Fruit fly (Drosophila melanogaster) whole organism, embryonic: Measurements from ENCODE around the gene sima.
A peak's percentile ranks its signal among the peaks of the same experiment; 100 is the strongest.

Experiments used
- Aef1 ChIP-seq: fragments of 200-800 bp; sonication (Bioruptor generic); IDR thresholded peaks from 3 replicates; pipeline ENCODE4 v1.3.6; 2022; ENCODE audit warnings: missing biosample characterization, missing genetic modification characterization
- Atf3 ChIP-seq: fragments of 200-800 bp; sonication (Bioruptor generic); optimal IDR thresholded peaks from 3 replicates; lab custom pipeline; 2016; ENCODE audit warnings: missing biosample characterization, missing genetic modification characterization
- BEAF-32 ChIP-seq: fragments of 200-800 bp; sonication (Bioruptor generic); optimal IDR thresholded peaks from 3 replicates; lab custom pipeline; 2017; ENCODE audit warnings: missing biosample characterization, missing genetic modification characterization, mild to moderate bottlenecking, moderate library complexity, missing genetic modification reagents
- CG11456 ChIP-seq: fragments of 200-800 bp; sonication (Bioruptor generic); IDR thresholded peaks from 3 replicates; pipeline ENCODE4 v1.3.6; 2022; ENCODE audit warnings: missing biosample characterization, missing genetic modification characterization
- CG11504 ChIP-seq: fragments of 200-800 bp; sonication (Bioruptor generic); optimal IDR thresholded peaks from 3 replicates; lab custom pipeline; 2019; ENCODE audit warnings: missing biosample characterization, mild to moderate bottlenecking, missing genetic modification characterization, moderate library complexity
- CG11695 ChIP-seq: fragments of 200-800 bp; sonication (Bioruptor generic); IDR thresholded peaks from 3 replicates; pipeline ENCODE4 v1.3.6; 2022; ENCODE audit warnings: missing biosample characterization, missing genetic modification characterization
- CG12219 ChIP-seq: fragments of 200-800 bp; sonication (Bioruptor generic); optimal IDR thresholded peaks from 3 replicates; lab custom pipeline; 2018; ENCODE audit warnings: missing biosample characterization, mild to moderate bottlenecking, missing genetic modification characterization
- CG15514 ChIP-seq: fragments of 200-800 bp; sonication (Bioruptor generic); optimal IDR thresholded peaks from 3 replicates; lab custom pipeline; 2017; ENCODE audit warnings: missing biosample characterization, missing genetic modification characterization, mild to moderate bottlenecking, moderate library complexity, missing genetic modification reagents
- CG17829 ChIP-seq: fragments of 200-800 bp; optimal IDR thresholded peaks from 2 replicates; lab custom pipeline; 2019; ENCODE audit warnings: missing biosample characterization, mild to moderate bottlenecking, missing genetic modification characterization, moderate library complexity
- CG2120 ChIP-seq: fragments of 200-800 bp; sonication (Bioruptor generic); optimal IDR thresholded peaks from 3 replicates; lab custom pipeline; 2016; ENCODE audit warnings: missing biosample characterization, missing genetic modification characterization
- CG2889 ChIP-seq: fragments of 200-800 bp; sonication (Bioruptor generic); IDR thresholded peaks from 3 replicates; pipeline ENCODE4 v1.3.6; 2022; ENCODE audit warnings: missing biosample characterization, missing genetic modification characterization
- CG32772 ChIP-seq: fragments of 200-800 bp; sonication (Bioruptor generic); IDR thresholded peaks from 2 replicates; pipeline ENCODE4 v1.3.6; 2022; ENCODE audit warnings: missing biosample characterization, missing genetic modification characterization
- CG3838 ChIP-seq: fragments of 200-800 bp; sonication (Bioruptor generic); optimal IDR thresholded peaks from 3 replicates; lab custom pipeline; 2016; ENCODE audit warnings: missing biosample characterization, missing genetic modification characterization
- CG43689 ChIP-seq: fragments of 200-800 bp; sonication (Bioruptor generic); IDR thresholded peaks from 2 replicates; pipeline ENCODE4 v1.3.6; 2022; ENCODE audit warnings: missing biosample characterization, missing genetic modification characterization
- CG8478 ChIP-seq: fragments of >200 bp; optimal IDR thresholded peaks from 2 replicates; lab custom pipeline; 2018
- CG8924 ChIP-seq: fragments of 200-800 bp; optimal IDR thresholded peaks from 3 replicates; lab custom pipeline; 2019; ENCODE audit warnings: missing biosample characterization, mild to moderate bottlenecking, missing genetic modification characterization, moderate library complexity
- CHES-1-like ChIP-seq: fragments of 200-800 bp; sonication (Bioruptor generic); optimal IDR thresholded peaks from 2 replicates; lab custom pipeline; 2016; ENCODE audit warnings: missing biosample characterization, missing genetic modification characterization
- Dbx ChIP-seq: fragments of 200-800 bp; sonication (Bioruptor generic); IDR thresholded peaks from 3 replicates; pipeline ENCODE4 v1.3.6; 2022; ENCODE audit warnings: missing biosample characterization, missing genetic modification characterization
- Dll ChIP-seq: fragments of 200-800 bp; sonication (Bioruptor generic); IDR thresholded peaks from 4 replicates; pipeline ENCODE4 v1.3.6; 2022; ENCODE audit warnings: missing biosample characterization, missing genetic modification characterization; ENCODE audit not compliant: partially characterized antibody
- E2f1 ChIP-seq: fragments of 200-800 bp; sonication (Bioruptor generic); IDR thresholded peaks from 2 replicates; pipeline ENCODE4 v1.3.6; 2022; ENCODE audit warnings: missing biosample characterization, missing genetic modification characterization
- Hmr ChIP-seq: fragments of 200-800 bp; sonication (Bioruptor generic); optimal IDR thresholded peaks from 3 replicates; lab custom pipeline; 2017; ENCODE audit warnings: mild to moderate bottlenecking, missing biosample characterization, missing genetic modification reagents, missing genetic modification characterization
- Lim3 ChIP-seq: fragments of 200-800 bp; sonication (Bioruptor generic); IDR thresholded peaks from 2 replicates; pipeline ENCODE4 v1.3.6; 2022; ENCODE audit warnings: missing biosample characterization, missing genetic modification characterization
- MBD-R2 ChIP-seq: fragments of 200-800 bp; sonication (Bioruptor generic); IDR thresholded peaks from 2 replicates; pipeline ENCODE4 v1.3.6; 2022; ENCODE audit warnings: missing biosample characterization, missing genetic modification characterization
- MTF-1 ChIP-seq: fragments of 200-800 bp; sonication (Bioruptor generic); optimal IDR thresholded peaks from 2 replicates; lab custom pipeline; 2018; ENCODE audit warnings: missing biosample characterization, mild to moderate bottlenecking, missing genetic modification characterization, borderline replicate concordance
- Mes4 ChIP-seq: fragments of 200-800 bp; sonication (Bioruptor generic); optimal IDR thresholded peaks from 2 replicates; lab custom pipeline; 2016; ENCODE audit warnings: missing biosample characterization, missing genetic modification characterization
- Pdp1 ChIP-seq, 2 experiments: fragments of 200-800 bp; sonication (Bioruptor generic); optimal IDR thresholded peaks; 3 replicates each; lab custom pipeline; 2016; ENCODE audit warnings: missing biosample characterization in 2 of 2, missing genetic modification characterization in 2 of 2, mild to moderate bottlenecking in 1 of 2, moderate library complexity in 1 of 2
- Sox100B ChIP-seq: fragments of 200-800 bp; sonication (Bioruptor generic); optimal IDR thresholded peaks from 3 replicates; lab custom pipeline; 2018; ENCODE audit warnings: missing biosample characterization, mild to moderate bottlenecking, missing genetic modification characterization
- Trl ChIP-seq, 3 experiments: fragments of >200 bp in 2 of 3; fragments of 200-800 bp in 1 of 3; sonication (Bioruptor generic) in 1 of 3; optimal IDR thresholded peaks; 2 replicates in 1 of 3; 3 replicates in 2 of 3; lab custom pipeline; 2016 to 2017; ENCODE audit warnings: missing biosample characterization in 1 of 3, missing genetic modification characterization in 1 of 3
- Xrp1 ChIP-seq: fragments of 200-800 bp; sonication (Bioruptor generic); IDR thresholded peaks from 2 replicates; pipeline ENCODE4 v1.3.6; 2022; ENCODE audit warnings: missing biosample characterization, missing genetic modification characterization
- caup ChIP-seq: fragments of 200-800 bp; sonication (Bioruptor generic); optimal IDR thresholded peaks from 3 replicates; lab custom pipeline; 2017; ENCODE audit warnings: missing biosample characterization, mild to moderate bottlenecking, missing genetic modification characterization, moderate library complexity; ENCODE audit not compliant: severe bottlenecking
- chm ChIP-seq: fragments of 200-800 bp; sonication (Bioruptor generic); IDR thresholded peaks from 2 replicates; pipeline ENCODE4 v1.3.6; 2022; ENCODE audit warnings: missing biosample characterization, missing genetic modification characterization
- crol ChIP-seq: fragments of 200-800 bp; sonication (Bioruptor generic); IDR thresholded peaks from 2 replicates; pipeline ENCODE4 v1.3.6; 2022; ENCODE audit warnings: missing biosample characterization, missing genetic modification characterization
- danr ChIP-seq: fragments of 200-800 bp; sonication (Bioruptor generic); IDR thresholded peaks from 2 replicates; pipeline ENCODE4 v1.3.6; 2022; ENCODE audit warnings: missing biosample characterization, missing genetic modification characterization
- dati ChIP-seq: fragments of 200-800 bp; sonication (Bioruptor generic); IDR thresholded peaks from 2 replicates; pipeline ENCODE4 v1.3.6; 2022; ENCODE audit warnings: missing biosample characterization, missing genetic modification characterization
- gsb ChIP-seq: fragments of 200-800 bp; sonication (Bioruptor generic); IDR thresholded peaks from 2 replicates; pipeline ENCODE4 v1.3.6; 2022; ENCODE audit warnings: missing biosample characterization, missing genetic modification characterization
- kay ChIP-seq: fragments of 200-800 bp; sonication (Bioruptor generic); optimal IDR thresholded peaks from 2 replicates; lab custom pipeline; 2016; ENCODE audit warnings: missing biosample characterization, missing genetic modification characterization
- nau ChIP-seq: fragments of 200-800 bp; sonication (Bioruptor generic); optimal IDR thresholded peaks from 3 replicates; lab custom pipeline; 2017; ENCODE audit warnings: missing biosample characterization, mild to moderate bottlenecking, missing genetic modification characterization, missing genetic modification reagents
- nerfin-2 ChIP-seq: fragments of 200-800 bp; sonication (Bioruptor generic); IDR thresholded peaks from 2 replicates; pipeline ENCODE4 v1.3.6; 2022; ENCODE audit warnings: missing biosample characterization, missing genetic modification characterization; ENCODE audit not compliant: partially characterized antibody
- p53 ChIP-seq: fragments of 200-800 bp; sonication (Bioruptor generic); optimal IDR thresholded peaks from 2 replicates; lab custom pipeline; 2016; ENCODE audit warnings: missing biosample characterization, missing genetic modification characterization
- psq ChIP-seq: fragments of 200-800 bp; sonication (Bioruptor generic); optimal IDR thresholded peaks from 2 replicates; lab custom pipeline; 2017; ENCODE audit warnings: missing biosample characterization, missing genetic modification characterization
- ro ChIP-seq: fragments of 200-800 bp; sonication (Bioruptor generic); IDR thresholded peaks from 2 replicates; pipeline ENCODE4 v1.3.6; 2022; ENCODE audit warnings: missing biosample characterization, missing genetic modification characterization
- seq ChIP-seq: fragments of 200-800 bp; sonication (Bioruptor generic); IDR thresholded peaks from 2 replicates; pipeline ENCODE4 v1.3.6; 2022; ENCODE audit warnings: missing biosample characterization, missing genetic modification characterization
- so ChIP-seq: fragments of 200-800 bp; sonication (Bioruptor generic); IDR thresholded peaks from 3 replicates; pipeline ENCODE4 v1.3.6; 2022; ENCODE audit warnings: missing biosample characterization, missing genetic modification characterization
- ssp ChIP-seq: fragments of 200-800 bp; sonication (Bioruptor generic); IDR thresholded peaks from 2 replicates; pipeline ENCODE4 v1.3.6; 2022; ENCODE audit warnings: missing biosample characterization, missing genetic modification characterization
- tin ChIP-seq: fragments of 200-800 bp; sonication (Bioruptor generic); optimal IDR thresholded peaks from 3 replicates; lab custom pipeline; 2016; ENCODE audit warnings: missing biosample characterization, missing genetic modification characterization
- tx ChIP-seq: fragments of 200-800 bp; sonication (Bioruptor generic); optimal IDR thresholded peaks from 2 replicates; lab custom pipeline; 2016; ENCODE audit warnings: missing biosample characterization, missing genetic modification characterization
- wek ChIP-seq: fragments of 200-800 bp; sonication (Bioruptor generic); optimal IDR thresholded peaks from 3 replicates; lab custom pipeline; 2018; ENCODE audit warnings: missing biosample characterization, mild to moderate bottlenecking, missing genetic modification characterization, moderate library complexity
- wor ChIP-seq: fragments of 200-800 bp; sonication (Bioruptor generic); IDR thresholded peaks from 2 replicates; pipeline ENCODE4 v1.3.6; 2022; ENCODE audit warnings: missing biosample characterization, missing genetic modification characterization

The sima gene

dm6 chr3R:30046029-30047001 lies 11.8 kb upstream of the sima start, which contains the start of the genes RpL32 and CG7943 (continued):
- TF ChIP-seq CG11504 (tag; lab: Kevin White, UChicago) (peak; percentile 90), CG15514 (peak; percentile 94), Xrp1 (peak; percentile 94), Hmr (GFP tag; lab: Kevin White, UChicago) (peak; percentile 96), dati (peak; percentile 81), CG11695 (GFP tag; lab: Robert Waterston, UW) (peak; percentile 94), seq (GFP tag; lab: Robert Waterston, UW) (peak; percentile 95), BEAF-32 (GFP tag; lab: Kevin White, UChicago) (peak; percentile 100), p53 (GFP tag; lab: Kevin White, UChicago) (peak; percentile 94), tin (peak; percentile 96), Aef1 (peak; percentile 96), gsb (GFP tag; lab: Robert Waterston, UW) (peak; percentile 92), so (GFP tag; lab: Robert Waterston, UW) (peak; percentile 98), Sox100B (peak; percentile 92), CG2889 (peak; percentile 88), CG8478 (lab: Kevin White, UChicago) (no peak), CG11456 (GFP tag; lab: Robert Waterston, UW) (peak; percentile 96), MTF-1 (GFP tag; lab: Kevin White, UChicago) (peak; percentile 92), crol (GFP tag; lab: Robert Waterston, UW) (peak; percentile 55; the same call in 1 of the 2 replicates), Atf3 (GFP tag; lab: Kevin White, UChicago) (peak; percentile 89), caup (GFP tag; lab: Kevin White, UChicago) (peak; percentile 97), tx (peak; percentile 83), danr (GFP tag; lab: Robert Waterston, UW) (peak; percentile 91), MBD-R2 (peak; percentile 89), nerfin-2 (GFP tag; lab: Robert Waterston, UW) (peak; percentile 100), Dbx (GFP tag; lab: Robert Waterston, UW) (peak; percentile 98), CG3838 (GFP tag; lab: Kevin White, UChicago) (peak; percentile 80), ssp (GFP tag; lab: Robert Waterston, UW) (peak; percentile 91), CG17829 (tag; lab: Kevin White, UChicago) (peak; percentile 93), psq (GFP tag; lab: Kevin White, UChicago) (peak; percentile 62), CHES-1-like (GFP tag; lab: Kevin White, UChicago) (peak; percentile 91), E2f1 (peak; percentile 93), CG12219 (GFP tag; lab: Kevin White, UChicago) (peak; percentile 77), wor (GFP tag; lab: Robert Waterston, UW) (peak; percentile 82), Trl (optimal IDR thresholded peaks at IDR 0.05; lab: Kevin White, UChicago) (no peak), Trl (GFP tag; optimal IDR thresholded peaks at IDR 0.05; lab: Kevin White, UChicago) (peak; percentile 98), chm (GFP tag; lab: Robert Waterston, UW) (peak; percentile 97), kay (GFP tag; lab: Kevin White, UChicago) (peak; percentile 75), ro (GFP tag; lab: Robert Waterston, UW) (peak; percentile 87), wek (GFP tag; lab: Kevin White, UChicago) (peak; percentile 82), Lim3 (GFP tag; lab: Robert Waterston, UW) (peak; percentile 83), CG43689 (GFP tag; lab: Robert Waterston, UW) (peak; percentile 89), CG32772 (GFP tag; lab: Robert Waterston, UW) (peak; percentile 94), CG2120 (GFP tag; lab: Kevin White, UChicago) (peak; percentile 92), Dll (GFP tag; lab: Robert Waterston, UW) (peak; percentile 100), Pdp1 (GFP tag; optimal IDR thresholded peaks at IDR 0.05; lab: Kevin White, UChicago) (peak; percentile 98 to 99), nau (peak; percentile 93), Mes4 (peak; percentile 96), CG8924 (tag; lab: Kevin White, UChicago) (peak; percentile 91)
